Fruit fly (Drosophila melanogaster) whole organism, embryonic: ENCODE results near the gene 5-HT2B.

ENCODE experiments used
- Bgb ChIP-seq: fragments of 200-800 bp; sonication (Bioruptor generic); IDR thresholded peaks from 2 replicates; pipeline ENCODE4 v1.3.6; 2022; ENCODE audit warnings: missing biosample characterization, missing genetic modification characterization; ENCODE audit not compliant: partially characterized antibody
- CG10321 ChIP-seq: fragments of 200-800 bp; sonication (Bioruptor generic); IDR thresholded peaks from 2 replicates; pipeline ENCODE4 v1.3.6; 2022; ENCODE audit warnings: missing biosample characterization, missing genetic modification characterization
- CG10462 ChIP-seq: fragments of 200-800 bp; sonication (Bioruptor generic); optimal IDR thresholded peaks from 2 replicates; lab custom pipeline; 2016; ENCODE audit warnings: missing biosample characterization, missing genetic modification characterization
- CG11560 ChIP-seq: fragments of 200-800 bp; sonication (Bioruptor generic); IDR thresholded peaks from 3 replicates; pipeline ENCODE4 v1.3.6; 2022; ENCODE audit warnings: missing biosample characterization, missing genetic modification characterization
- CG12071 ChIP-seq: fragments of 200-800 bp; sonication (Bioruptor generic); optimal IDR thresholded peaks from 3 replicates; lab custom pipeline; 2018; ENCODE audit warnings: missing biosample characterization, mild to moderate bottlenecking, missing genetic modification characterization
- CG12219 ChIP-seq: fragments of 200-800 bp; sonication (Bioruptor generic); optimal IDR thresholded peaks from 3 replicates; lab custom pipeline; 2018; ENCODE audit warnings: missing biosample characterization, mild to moderate bottlenecking, missing genetic modification characterization
- CG12299 ChIP-seq: fragments of 200-800 bp; sonication (Bioruptor generic); optimal IDR thresholded peaks from 2 replicates; lab custom pipeline; 2018; ENCODE audit warnings: missing biosample characterization, mild to moderate bottlenecking, missing genetic modification characterization
- CG12391 ChIP-seq: fragments of 200-800 bp; sonication (Bioruptor generic); optimal IDR thresholded peaks from 3 replicates; lab custom pipeline; 2018; ENCODE audit warnings: missing biosample characterization, mild to moderate bottlenecking, missing genetic modification characterization, moderate library complexity
- CG13775 ChIP-seq: fragments of 200-800 bp; sonication (Bioruptor generic); optimal IDR thresholded peaks from 3 replicates; lab custom pipeline; 2017; ENCODE audit warnings: missing biosample characterization, mild to moderate bottlenecking, missing genetic modification characterization
- CG14014 ChIP-seq: fragments of 200-800 bp; sonication (Bioruptor generic); IDR thresholded peaks from 2 replicates; pipeline ENCODE4 v1.3.6; 2022; ENCODE audit warnings: missing biosample characterization, missing genetic modification characterization
- CG1529 ChIP-seq: fragments of 200-800 bp; sonication (Bioruptor generic); optimal IDR thresholded peaks from 3 replicates; lab custom pipeline; 2018; ENCODE audit warnings: missing biosample characterization, missing genetic modification characterization
- CG16779 ChIP-seq: fragments of 200-800 bp; sonication (Bioruptor generic); IDR thresholded peaks from 2 replicates; pipeline ENCODE4 v1.3.6; 2022; ENCODE audit warnings: missing biosample characterization, missing genetic modification characterization
- CG16815 ChIP-seq: fragments of 200-800 bp; sonication (Bioruptor generic); optimal IDR thresholded peaks from 3 replicates; lab custom pipeline; 2017; ENCODE audit warnings: missing biosample characterization, mild to moderate bottlenecking, missing genetic modification characterization
- CG18011 ChIP-seq: fragments of 200-800 bp; sonication (Bioruptor generic); optimal IDR thresholded peaks from 2 replicates; lab custom pipeline; 2017; ENCODE audit warnings: missing biosample characterization, missing genetic modification characterization, mild to moderate bottlenecking, moderate library complexity, missing genotype
- CG2712 ChIP-seq: fragments of 200-800 bp; optimal IDR thresholded peaks from 3 replicates; lab custom pipeline; 2019; ENCODE audit warnings: missing biosample characterization, mild to moderate bottlenecking, missing genetic modification characterization, moderate library complexity
- CG42726 ChIP-seq: fragments of 200-800 bp; sonication (Bioruptor generic); IDR thresholded peaks from 2 replicates; pipeline ENCODE4 v1.3.6; 2022; ENCODE audit warnings: missing biosample characterization, missing genetic modification characterization; ENCODE audit not compliant: partially characterized antibody
- CG4360 ChIP-seq: fragments of 200-800 bp; sonication (Bioruptor generic); IDR thresholded peaks from 2 replicates; pipeline ENCODE4 v1.3.6; 2022; ENCODE audit warnings: missing biosample characterization, missing genetic modification characterization
- CG5953 ChIP-seq: fragments of 200-800 bp; sonication (Bioruptor generic); IDR thresholded peaks from 2 replicates; pipeline ENCODE4 v1.3.6; 2022; ENCODE audit warnings: missing biosample characterization, missing genetic modification characterization
- CG7786 ChIP-seq: fragments of 200-800 bp; sonication (Bioruptor generic); optimal IDR thresholded peaks from 2 replicates; lab custom pipeline; 2016; ENCODE audit warnings: missing biosample characterization, missing genetic modification characterization
- CG9215 ChIP-seq: fragments of 200-800 bp; sonication (Bioruptor generic); IDR thresholded peaks from 2 replicates; pipeline ENCODE4 v1.3.6; 2022; ENCODE audit warnings: missing biosample characterization, missing genetic modification characterization
- Chrac-16 ChIP-seq: fragments of 200-800 bp; sonication (Bioruptor generic); optimal IDR thresholded peaks from 3 replicates; lab custom pipeline; 2016; ENCODE audit warnings: missing biosample characterization, missing genetic modification characterization
- Dref ChIP-seq: fragments of 200-800 bp; sonication (Bioruptor generic); IDR thresholded peaks from 2 replicates; pipeline ENCODE4 v1.3.6; 2022; ENCODE audit warnings: missing biosample characterization, missing genetic modification characterization
- ERR ChIP-seq: fragments of 200-800 bp; sonication (Bioruptor generic); optimal IDR thresholded peaks from 2 replicates; lab custom pipeline; 2016; ENCODE audit warnings: missing biosample characterization, missing genetic modification characterization
- HLH54F ChIP-seq: fragments of 200-800 bp; sonication (Bioruptor generic); optimal IDR thresholded peaks from 3 replicates; lab custom pipeline; 2016; ENCODE audit warnings: missing biosample characterization, missing genetic modification characterization
- HLHmδ ChIP-seq: fragments of 200-800 bp; sonication (Bioruptor generic); optimal IDR thresholded peaks from 2 replicates; lab custom pipeline; 2018; ENCODE audit warnings: missing biosample characterization, mild to moderate bottlenecking, missing genetic modification characterization, moderate library complexity
- HmgZ ChIP-seq: fragments of 200-800 bp; sonication (Bioruptor generic); optimal IDR thresholded peaks from 2 replicates; lab custom pipeline; 2018; ENCODE audit warnings: missing biosample characterization, mild to moderate bottlenecking, missing genetic modification characterization
- Hr51 ChIP-seq, 2 experiments: fragments of 200-800 bp; sonication (Bioruptor generic); optimal IDR thresholded peaks; 2 replicates in 1 of 2; 3 replicates in 1 of 2; lab custom pipeline; 2016 to 2018; ENCODE audit warnings: missing biosample characterization in 2 of 2, missing genetic modification characterization in 2 of 2, mild to moderate bottlenecking in 1 of 2, moderate library complexity in 1 of 2
- MTF-1 ChIP-seq: fragments of 200-800 bp; sonication (Bioruptor generic); optimal IDR thresholded peaks from 2 replicates; lab custom pipeline; 2018; ENCODE audit warnings: missing biosample characterization, mild to moderate bottlenecking, missing genetic modification characterization, borderline replicate concordance
- Sox102F ChIP-seq: fragments of 200-800 bp; sonication (Bioruptor generic); optimal IDR thresholded peaks from 2 replicates; lab custom pipeline; 2018; ENCODE audit warnings: missing biosample characterization, mild to moderate bottlenecking, missing genetic modification characterization, moderate library complexity
- Sry-δ ChIP-seq: fragments of 200-800 bp; sonication (Bioruptor generic); optimal IDR thresholded peaks from 2 replicates; lab custom pipeline; 2016; ENCODE audit warnings: missing biosample characterization, missing genetic modification characterization
- aop ChIP-seq: fragments of 200-800 bp; sonication (Bioruptor generic); IDR thresholded peaks from 2 replicates; pipeline ENCODE4 v1.3.6; 2022; ENCODE audit warnings: missing biosample characterization, missing genetic modification characterization
- bbx ChIP-seq: fragments of 200-800 bp; sonication (Bioruptor generic); IDR thresholded peaks from 2 replicates; pipeline ENCODE4 v1.3.6; 2022; ENCODE audit warnings: missing biosample characterization, missing genetic modification characterization; ENCODE audit not compliant: partially characterized antibody
- chn ChIP-seq: fragments of 200-800 bp; sonication (Bioruptor generic); optimal IDR thresholded peaks from 2 replicates; lab custom pipeline; 2016; ENCODE audit warnings: missing biosample characterization, missing genetic modification characterization
- croc ChIP-seq: fragments of 200-800 bp; sonication (Bioruptor generic); conservative IDR thresholded peaks from 3 replicates; pipeline ENCODE4 v1.3.6; 2022; ENCODE audit warnings: missing biosample characterization, missing genetic modification characterization
- crp ChIP-seq, 2 experiments: fragments of 200-800 bp; sonication (Bioruptor generic); optimal IDR thresholded peaks; 2 replicates in 1 of 2; 3 replicates in 1 of 2; lab custom pipeline; 2017; ENCODE audit warnings: missing biosample characterization in 2 of 2, missing genetic modification characterization in 2 of 2, mild to moderate bottlenecking in 1 of 2, moderate library complexity in 1 of 2
- fd64A ChIP-seq: fragments of 200-800 bp; sonication (Bioruptor generic); optimal IDR thresholded peaks from 3 replicates; lab custom pipeline; 2018; ENCODE audit warnings: missing biosample characterization, mild to moderate bottlenecking, missing genetic modification characterization
- gfzf ChIP-seq: fragments of 200-800 bp; sonication (Bioruptor generic); optimal IDR thresholded peaks from 2 replicates; lab custom pipeline; 2016; ENCODE audit warnings: missing biosample characterization, mild to moderate bottlenecking, missing genetic modification characterization, moderate library complexity
- grn ChIP-seq: fragments of 200-800 bp; sonication (Bioruptor generic); optimal IDR thresholded peaks from 3 replicates; lab custom pipeline; 2017; ENCODE audit warnings: missing biosample characterization, missing genetic modification characterization
- gsb-n ChIP-seq: fragments of 200-800 bp; sonication (Bioruptor generic); optimal IDR thresholded peaks from 3 replicates; lab custom pipeline; 2018; ENCODE audit warnings: missing biosample characterization, mild to moderate bottlenecking, missing genetic modification characterization
- ken ChIP-seq: fragments of 200-800 bp; sonication (Bioruptor generic); IDR thresholded peaks from 3 replicates; pipeline ENCODE4 v1.3.6; 2022; ENCODE audit warnings: missing biosample characterization, missing genetic modification characterization
- lola ChIP-seq, 3 experiments: fragments of >200 bp in 2 of 3; fragments of 200-800 bp in 1 of 3; sonication (Bioruptor generic) in 1 of 3; optimal IDR thresholded peaks; 2 replicates each; lab custom pipeline; 2017 to 2019; ENCODE audit warnings: missing biosample characterization in 3 of 3, missing genetic modification characterization in 3 of 3, mild to moderate bottlenecking in 1 of 3, moderate library complexity in 1 of 3
- mld ChIP-seq: fragments of 200-800 bp; sonication (Bioruptor generic); IDR thresholded peaks from 3 replicates; pipeline ENCODE4 v1.3.6; 2022; ENCODE audit warnings: missing biosample characterization, missing genetic modification characterization; ENCODE audit not compliant: partially characterized antibody
- nerfin-2 ChIP-seq: fragments of 200-800 bp; sonication (Bioruptor generic); IDR thresholded peaks from 2 replicates; pipeline ENCODE4 v1.3.6; 2022; ENCODE audit warnings: missing biosample characterization, missing genetic modification characterization; ENCODE audit not compliant: partially characterized antibody
- ranshi ChIP-seq: fragments of 200-800 bp; sonication (Bioruptor generic); IDR thresholded peaks from 2 replicates; pipeline ENCODE4 v1.3.6; 2022; ENCODE audit warnings: missing biosample characterization, missing genetic modification characterization
- so ChIP-seq: fragments of 200-800 bp; sonication (Bioruptor generic); IDR thresholded peaks from 3 replicates; pipeline ENCODE4 v1.3.6; 2022; ENCODE audit warnings: missing biosample characterization, missing genetic modification characterization
- sug ChIP-seq: fragments of 200-800 bp; optimal IDR thresholded peaks from 2 replicates; lab custom pipeline; 2019; ENCODE audit warnings: missing biosample characterization, mild to moderate bottlenecking, missing genetic modification characterization, moderate library complexity
- vnd ChIP-seq: fragments of 200-800 bp; sonication (Bioruptor generic); IDR thresholded peaks from 3 replicates; pipeline ENCODE4 v1.3.6; 2022; ENCODE audit warnings: missing biosample characterization, missing genetic modification characterization; ENCODE audit not compliant: partially characterized antibody
- vvl ChIP-seq: fragments of 200-800 bp; sonication (Bioruptor generic); IDR thresholded peaks from 2 replicates; pipeline ENCODE4 v1.3.6; 2022; ENCODE audit warnings: missing biosample characterization, missing genetic modification characterization

Gene 5-HT2B

DNA sequence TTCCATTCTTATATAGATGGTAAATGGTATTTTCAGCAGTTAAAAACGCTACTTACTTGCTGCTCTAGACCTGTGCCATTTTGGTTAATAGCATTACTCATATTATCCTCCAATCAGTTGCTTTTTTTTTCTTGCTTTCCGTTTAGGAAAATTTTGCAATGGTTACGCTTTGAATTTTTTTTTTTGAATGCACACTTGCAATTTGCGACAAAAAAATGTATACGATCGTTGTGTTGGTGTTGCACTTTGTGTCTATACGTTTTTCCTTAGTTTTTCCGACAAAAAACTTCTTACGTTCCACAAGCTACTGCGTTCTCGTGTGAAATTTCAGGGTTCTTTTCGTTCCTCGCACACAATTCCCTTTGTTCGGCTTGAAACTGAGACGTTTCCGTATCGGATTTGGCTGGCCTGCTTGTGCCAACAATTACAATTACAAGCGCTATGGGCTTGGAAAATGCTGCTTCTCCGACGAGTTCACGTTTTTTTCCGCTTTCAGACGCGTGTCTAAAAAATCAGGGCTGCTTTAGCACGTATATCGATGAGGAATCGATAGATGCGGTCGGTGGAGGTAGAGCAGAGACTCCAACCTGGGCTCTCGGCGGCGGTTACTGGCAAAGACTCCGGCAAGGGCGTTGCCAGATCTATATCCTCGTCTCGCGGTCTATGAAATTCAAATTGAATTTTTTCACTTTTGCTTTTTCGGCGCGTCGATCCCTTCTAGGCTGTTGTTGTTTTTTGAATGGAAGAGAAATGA, 82.1 kb downstream of the 5-HT2B start (continued):
- TF ChIP-seq CG1529 (GFP tag; lab: Kevin White, UChicago), result no peak
- TF ChIP-seq Hr51 (GFP tag; optimal IDR thresholded peaks at IDR 0.05; lab: Kevin White, UChicago), result peak in 1 of 2 experiments; percentile 8
- TF ChIP-seq CG2712, result peak; percentile 67
- TF ChIP-seq ken (GFP tag; lab: Robert Waterston, UW), result peak; percentile 77
- peak; percentile 94 for TF ChIP-seq HmgZ (tag; lab: Kevin White, UChicago)
- TF ChIP-seq nerfin-2 (GFP tag; lab: Robert Waterston, UW), result peak; percentile 60
- peak; percentile 42; the same call in 1 of the 2 replicates for TF ChIP-seq CG10321 (GFP tag; lab: Robert Waterston, UW)
- no peak for TF ChIP-seq lola (GFP tag; optimal IDR thresholded peaks at IDR 0.05; lab: Kevin White, UChicago)
- TF ChIP-seq crp (GFP tag; optimal IDR thresholded peaks at IDR 0.05; lab: Kevin White, UChicago), result peak in 1 of 2 experiments; percentile 74
- TF ChIP-seq CG4360 (GFP tag; lab: Robert Waterston, UW), result peak; percentile 28; the same call in 1 of the 2 replicates
- no peak for TF ChIP-seq Sox102F (GFP tag; lab: Kevin White, UChicago)
- TF ChIP-seq Dref (GFP tag; lab: Robert Waterston, UW), result peak; percentile 99
- TF ChIP-seq chn (GFP tag; lab: Kevin White, UChicago), result no peak
- TF ChIP-seq vnd, result peak; percentile 75
- TF ChIP-seq Bgb (GFP tag; lab: Robert Waterston, UW), result peak; percentile 97
- TF ChIP-seq HLHmδ (GFP tag; lab: Kevin White, UChicago), result peak; percentile 27
- no peak for TF ChIP-seq croc (GFP tag; lab: Robert Waterston, UW)
- 0 out of 2 replicates have a peak, but pooled peaks have one; percentile 39 for TF ChIP-seq CG14014 (GFP tag; lab: Robert Waterston, UW)
- TF ChIP-seq ranshi (GFP tag; lab: Robert Waterston, UW), result 0 out of 2 replicates have a peak, but pooled peaks have one; percentile 20
- TF ChIP-seq CG12299 (tag; lab: Kevin White, UChicago), result peak; percentile 49
- TF ChIP-seq CG5953 (GFP tag; lab: Robert Waterston, UW), result no peak
- no peak for TF ChIP-seq so (GFP tag; lab: Robert Waterston, UW)
- no peak for TF ChIP-seq CG9215 (GFP tag; lab: Robert Waterston, UW)
- peak; percentile 5 for TF ChIP-seq Chrac-16 (GFP tag; lab: Kevin White, UChicago)
- TF ChIP-seq gsb-n (tag; lab: Kevin White, UChicago), result peak; percentile 77
- TF ChIP-seq bbx (GFP tag; lab: Robert Waterston, UW), result peak; percentile 96
- peak; percentile 37 for TF ChIP-seq CG12071 (GFP tag; lab: Kevin White, UChicago)
- no peak for TF ChIP-seq fd64A (GFP tag; lab: Kevin White, UChicago)
- TF ChIP-seq CG11560 (tag; lab: Robert Waterston, UW), result peak; percentile 68
- TF ChIP-seq Sry-δ (GFP tag; lab: Kevin White, UChicago), result peak; percentile 93
- TF ChIP-seq gfzf (GFP tag; lab: Kevin White, UChicago), result peak; percentile 65
- TF ChIP-seq CG12219 (GFP tag; lab: Kevin White, UChicago), result no peak
- TF ChIP-seq CG7786 (GFP tag; lab: Kevin White, UChicago), result no peak
- TF ChIP-seq grn, result no peak
- peak; percentile 61 for TF ChIP-seq ERR (GFP tag; lab: Kevin White, UChicago)
- peak; percentile 7 for TF ChIP-seq CG13775 (GFP tag; lab: Kevin White, UChicago)
- peak; percentile 95 for TF ChIP-seq CG42726 (GFP tag; lab: Robert Waterston, UW)
- peak; percentile 30; the same call in 1 of the 2 replicates for TF ChIP-seq aop (GFP tag; lab: Robert Waterston, UW)
- TF ChIP-seq sug (tag; lab: Kevin White, UChicago), result peak; percentile 64
- TF ChIP-seq vvl (GFP tag; lab: Robert Waterston, UW), result peak; percentile 71
- TF ChIP-seq CG16815 (GFP tag; lab: Kevin White, UChicago), result no peak
- TF ChIP-seq HLH54F (GFP tag; lab: Kevin White, UChicago), result peak; percentile 12
- TF ChIP-seq mld (GFP tag; lab: Robert Waterston, UW), result peak; percentile 83
- TF ChIP-seq MTF-1 (GFP tag; lab: Kevin White, UChicago), result peak; percentile 71
- 0 out of 2 replicates have a peak, but pooled peaks have one; percentile 57 for TF ChIP-seq CG16779 (GFP tag; lab: Robert Waterston, UW)
- peak; percentile 46 for TF ChIP-seq CG12391 (tag; lab: Kevin White, UChicago)
- no peak for TF ChIP-seq CG10462 (GFP tag; lab: Kevin White, UChicago)
- TF ChIP-seq CG18011 (GFP tag; lab: Kevin White, UChicago), result peak; percentile 22
